Fruit fly (Drosophila melanogaster) whole organism, prepupa: ENCODE data around the gene CG15570.

Experiments
- Blimp-1 ChIP-seq: fragments of 200-800 bp; sonication (Bioruptor generic); optimal IDR thresholded peaks from 3 replicates; lab custom pipeline; 2017; ENCODE audit warnings: missing biosample characterization, missing genetic modification characterization, mild to moderate bottlenecking, moderate library complexity, missing genetic modification reagents
- CG10631 ChIP-seq: fragments of 200-800 bp; sonication (Bioruptor generic); optimal IDR thresholded peaks from 2 replicates; lab custom pipeline; 2016; ENCODE audit warnings: missing biosample characterization, missing genetic modification characterization
- CG10669 ChIP-seq: fragments of 200-800 bp; sonication (Bioruptor generic); optimal IDR thresholded peaks from 3 replicates; lab custom pipeline; 2018; ENCODE audit warnings: missing biosample characterization, mild to moderate bottlenecking, missing genetic modification characterization, moderate library complexity
- CG11762 ChIP-seq: fragments of 200-800 bp; sonication (Bioruptor generic); optimal IDR thresholded peaks from 3 replicates; lab custom pipeline; 2016; ENCODE audit warnings: missing biosample characterization, missing genetic modification characterization; ENCODE audit not compliant: insufficient read depth
- CG11902 ChIP-seq: fragments of 200-800 bp; sonication (Bioruptor generic); optimal IDR thresholded peaks from 3 replicates; lab custom pipeline; 2016; ENCODE audit warnings: missing biosample characterization, missing genetic modification characterization
- CG15336 ChIP-seq: fragments of 200-800 bp; sonication (Bioruptor generic); IDR thresholded peaks from 2 replicates; pipeline ENCODE4 v1.3.6; 2022; ENCODE audit warnings: missing biosample characterization, missing genetic modification characterization
- CG1621 ChIP-seq: fragments of 200-800 bp; sonication (Bioruptor generic); optimal IDR thresholded peaks from 3 replicates; lab custom pipeline; 2018; ENCODE audit warnings: missing biosample characterization, mild to moderate bottlenecking, missing genetic modification characterization
- CG16779 ChIP-seq: fragments of 200-800 bp; sonication (Bioruptor generic); optimal IDR thresholded peaks from 3 replicates; lab custom pipeline; 2017; ENCODE audit warnings: missing biosample characterization, mild to moderate bottlenecking, missing genetic modification characterization
- CG3032 ChIP-seq: fragments of 200-800 bp; optimal IDR thresholded peaks from 2 replicates; lab custom pipeline; 2019; ENCODE audit warnings: missing biosample characterization, mild to moderate bottlenecking, missing genetic modification characterization, moderate library complexity
- CG31627 ChIP-seq: fragments of 200-800 bp; sonication (Bioruptor generic); optimal IDR thresholded peaks from 3 replicates; lab custom pipeline; 2016; ENCODE audit warnings: missing biosample characterization, missing genetic modification characterization
- CG34406 ChIP-seq: fragments of 200-800 bp; sonication (Bioruptor generic); optimal IDR thresholded peaks from 3 replicates; lab custom pipeline; 2016; ENCODE audit warnings: missing biosample characterization, missing genetic modification characterization
- CG3919 ChIP-seq: fragments of 200-800 bp; sonication (Bioruptor generic); optimal IDR thresholded peaks from 3 replicates; lab custom pipeline; 2016; ENCODE audit warnings: missing biosample characterization, missing genetic modification characterization
- CG4318 ChIP-seq: fragments of 200-800 bp; sonication (Bioruptor generic); optimal IDR thresholded peaks from 3 replicates; lab custom pipeline; 2017; ENCODE audit warnings: missing biosample characterization, mild to moderate bottlenecking, missing genetic modification characterization
- CG6163 ChIP-seq: fragments of 200-800 bp; sonication (Bioruptor generic); IDR thresholded peaks from 3 replicates; pipeline ENCODE4 v1.3.6; 2022; ENCODE audit warnings: missing biosample characterization, missing genetic modification characterization
- CG6276 ChIP-seq: fragments of 200-800 bp; sonication (Bioruptor generic); optimal IDR thresholded peaks from 2 replicates; lab custom pipeline; 2017; ENCODE audit warnings: missing biosample characterization, mild to moderate bottlenecking, missing genetic modification characterization
- CG6792 ChIP-seq: fragments of 200-800 bp; sonication (Bioruptor generic); optimal IDR thresholded peaks from 3 replicates; lab custom pipeline; 2016; ENCODE audit warnings: missing biosample characterization, missing genetic modification characterization
- CG6808 ChIP-seq: fragments of 200-800 bp; sonication (Bioruptor generic); optimal IDR thresholded peaks from 3 replicates; lab custom pipeline; 2017; ENCODE audit warnings: missing biosample characterization, missing genetic modification characterization, mild to moderate bottlenecking, moderate library complexity, missing genetic modification reagents
- CG7368 ChIP-seq: fragments of 200-800 bp; sonication (Bioruptor generic); optimal IDR thresholded peaks from 3 replicates; lab custom pipeline; 2016; ENCODE audit warnings: missing biosample characterization, missing genetic modification characterization
- CG8319 ChIP-seq: fragments of 200-800 bp; sonication (Bioruptor generic); optimal IDR thresholded peaks from 3 replicates; lab custom pipeline; 2016; ENCODE audit warnings: missing biosample characterization, missing genetic modification characterization
- CG8632 ChIP-seq: fragments of 200-800 bp; sonication (Bioruptor generic); optimal IDR thresholded peaks from 3 replicates; lab custom pipeline; 2016; ENCODE audit warnings: missing biosample characterization, missing genetic modification characterization
- CG9139 ChIP-seq: fragments of 200-800 bp; sonication (Bioruptor generic); optimal IDR thresholded peaks from 3 replicates; lab custom pipeline; 2017; ENCODE audit warnings: missing biosample characterization, mild to moderate bottlenecking, missing genetic modification characterization
- Eip75B ChIP-seq: fragments of 200-800 bp; sonication (Bioruptor generic); optimal IDR thresholded peaks from 3 replicates; lab custom pipeline; 2016; ENCODE audit warnings: missing biosample characterization, missing genetic modification characterization
- Eip78C ChIP-seq: fragments of 200-800 bp; sonication (Bioruptor generic); peaks from one replicate; lab custom pipeline; 2016; ENCODE audit warnings: missing biosample characterization, missing genetic modification characterization
- Eip93F ChIP-seq: fragments of 200-800 bp; sonication (Bioruptor generic); optimal IDR thresholded peaks from 2 replicates; lab custom pipeline; 2016; ENCODE audit warnings: missing biosample characterization, mild to moderate bottlenecking, missing genetic modification characterization
- Gug ChIP-seq: fragments of 200-800 bp; sonication (Bioruptor generic); IDR thresholded peaks from 2 replicates; pipeline ENCODE4 v1.3.6; 2022; ENCODE audit warnings: missing biosample characterization, missing genetic modification characterization
- Hr38 ChIP-seq: sonication (Bioruptor generic); optimal IDR thresholded peaks from 2 replicates; lab custom pipeline; 2016; ENCODE audit warnings: missing biosample characterization, missing genetic modification characterization
- Hr39 ChIP-seq: fragments of 200-800 bp; sonication (Bioruptor generic); optimal IDR thresholded peaks from 2 replicates; lab custom pipeline; 2016; ENCODE audit warnings: missing biosample characterization, missing genetic modification characterization
- Hr4 ChIP-seq: fragments of 200-800 bp; sonication (Bioruptor generic); optimal IDR thresholded peaks from 3 replicates; lab custom pipeline; 2016; ENCODE audit warnings: missing biosample characterization, missing genetic modification characterization
- Lpt ChIP-seq: fragments of 200-800 bp; sonication (Bioruptor generic); optimal IDR thresholded peaks from 3 replicates; lab custom pipeline; 2016; ENCODE audit warnings: missing biosample characterization, missing genetic modification characterization
- Met ChIP-seq: fragments of 200-800 bp; sonication (Bioruptor generic); optimal IDR thresholded peaks from 3 replicates; lab custom pipeline; 2016; ENCODE audit warnings: missing biosample characterization, missing genetic modification characterization
- OdsH ChIP-seq: fragments of 200-800 bp; sonication (Bioruptor generic); optimal IDR thresholded peaks from 3 replicates; lab custom pipeline; 2016; ENCODE audit warnings: missing biosample characterization, missing genetic modification characterization
- Sox102F ChIP-seq: fragments of 200-800 bp; sonication (Bioruptor generic); optimal IDR thresholded peaks from 2 replicates; lab custom pipeline; 2016; ENCODE audit warnings: missing biosample characterization, mild to moderate bottlenecking, missing genetic modification characterization
- Sox14 ChIP-seq: fragments of 200-800 bp; sonication (Bioruptor generic); optimal IDR thresholded peaks from 3 replicates; lab custom pipeline; 2016; ENCODE audit warnings: missing biosample characterization, missing genetic modification characterization
- achi ChIP-seq: fragments of 200-800 bp; sonication (Bioruptor generic); optimal IDR thresholded peaks from 3 replicates; lab custom pipeline; 2016; ENCODE audit warnings: missing biosample characterization, missing genetic modification characterization
- cyc ChIP-seq: fragments of 200-800 bp; sonication (Bioruptor generic); optimal IDR thresholded peaks from 3 replicates; lab custom pipeline; 2016; ENCODE audit warnings: missing biosample characterization, missing genetic modification characterization
- dac ChIP-seq: fragments of 200-800 bp; sonication (Bioruptor generic); optimal IDR thresholded peaks from 2 replicates; lab custom pipeline; 2017; ENCODE audit warnings: missing biosample characterization, mild to moderate bottlenecking, missing genetic modification characterization
- dsx ChIP-seq: fragments of 200-800 bp; optimal IDR thresholded peaks from 3 replicates; lab custom pipeline; 2019; ENCODE audit warnings: missing biosample characterization, mild to moderate bottlenecking, missing genetic modification characterization, moderate library complexity; ENCODE audit not compliant: poor library complexity, severe bottlenecking
- eg ChIP-seq: fragments of 200-800 bp; sonication (Bioruptor generic); IDR thresholded peaks from 3 replicates; pipeline ENCODE4 v1.3.6; 2022; ENCODE audit warnings: missing biosample characterization, missing genetic modification characterization
- esn ChIP-seq: fragments of 200-800 bp; sonication (Bioruptor generic); optimal IDR thresholded peaks from 2 replicates; lab custom pipeline; 2016; ENCODE audit warnings: missing biosample characterization, mild to moderate bottlenecking, missing genetic modification characterization, moderate library complexity
- fd59A ChIP-seq: fragments of 200-800 bp; sonication (Bioruptor generic); optimal IDR thresholded peaks from 2 replicates; lab custom pipeline; 2017; ENCODE audit warnings: missing biosample characterization, mild to moderate bottlenecking, missing genetic modification characterization, missing genetic modification reagents
- fd85E ChIP-seq: fragments of 200-800 bp; sonication (Bioruptor generic); optimal IDR thresholded peaks from 3 replicates; lab custom pipeline; 2016; ENCODE audit warnings: missing biosample characterization, missing genetic modification characterization
- fkh ChIP-seq: fragments of 200-800 bp; sonication (Bioruptor generic); optimal IDR thresholded peaks from 3 replicates; lab custom pipeline; 2017; ENCODE audit warnings: missing biosample characterization, mild to moderate bottlenecking, missing genetic modification characterization, moderate library complexity
- net ChIP-seq: fragments of 200-800 bp; sonication (Bioruptor generic); optimal IDR thresholded peaks from 3 replicates; lab custom pipeline; 2016; ENCODE audit warnings: missing biosample characterization, missing genetic modification characterization
- pdm3 ChIP-seq: fragments of 200-800 bp; sonication (Bioruptor generic); optimal IDR thresholded peaks from 3 replicates; lab custom pipeline; 2016; ENCODE audit warnings: missing biosample characterization, missing genetic modification characterization
- salr ChIP-seq, 2 experiments: fragments of 200-800 bp; sonication (Bioruptor generic); optimal IDR thresholded peaks; 3 replicates each; lab custom pipeline; 2016 to 2018; ENCODE audit warnings: missing biosample characterization in 2 of 2, missing genetic modification characterization in 2 of 2, mild to moderate bottlenecking in 1 of 2
- spab ChIP-seq: fragments of 200-800 bp; sonication (Bioruptor generic); optimal IDR thresholded peaks from 2 replicates; lab custom pipeline; 2017; ENCODE audit warnings: missing biosample characterization, mild to moderate bottlenecking, missing genetic modification characterization, missing genetic modification reagents
- ss ChIP-seq, 2 experiments: fragments of 200-800 bp; sonication (Bioruptor generic); optimal IDR thresholded peaks; 2 replicates in 1 of 2; 3 replicates in 1 of 2; lab custom pipeline; 2017 to 2018; ENCODE audit warnings: mild to moderate bottlenecking in 2 of 2, missing biosample characterization in 2 of 2, missing genetic modification characterization in 2 of 2, moderate library complexity in 1 of 2
- topi ChIP-seq: fragments of 200-800 bp; sonication (Bioruptor generic); optimal IDR thresholded peaks from 3 replicates; lab custom pipeline; 2016; ENCODE audit warnings: missing biosample characterization, missing genetic modification characterization
- vri ChIP-seq: fragments of 200-800 bp; sonication (Bioruptor generic); optimal IDR thresholded peaks from 3 replicates; lab custom pipeline; 2016; ENCODE audit warnings: missing biosample characterization, mild to moderate bottlenecking, missing genetic modification characterization

Gene CG15570

dm6 chrX:4170492-4170891 lies 47.5 kb upstream of the CG15570 start (continued):
- TF ChIP-seq fd59A (GFP tag; lab: Kevin White, UChicago) (peak; percentile 4), salr (GFP tag; optimal IDR thresholded peaks at IDR 0.05; lab: Kevin White, UChicago) (peak in 1 of 2 experiments; percentile 20), CG6792 (GFP tag; lab: Kevin White, UChicago) (peak; percentile 16), Eip78C (GFP tag; lab: Kevin White, UChicago) (peak; percentile 69)
- TF ChIP-seq, all 60 proteins: peak for 28

- TF ChIP-seq Hr38 (GFP tag; lab: Kevin White, UChicago) (no peak), net (GFP tag; lab: Kevin White, UChicago) (no peak), CG16779 (tag; lab: Kevin White, UChicago) (no peak), CG4318 (GFP tag; lab: Kevin White, UChicago) (no peak), esn (GFP tag; lab: Kevin White, UChicago) (no peak), CG3919 (peak; percentile 20), vri (GFP tag; lab: Kevin White, UChicago) (no peak), Hr4 (GFP tag; lab: Kevin White, UChicago) (peak; percentile 9), CG6792 (GFP tag; lab: Kevin White, UChicago) (no peak), eg (GFP tag; lab: Robert Waterston, UW) (peak; percentile 79), fd85E (no peak), CG11762 (GFP tag; lab: Kevin White, UChicago) (no peak), ss (GFP tag; optimal IDR thresholded peaks at IDR 0.05; lab: Kevin White, UChicago) (no peak), dac (GFP tag; lab: Kevin White, UChicago) (no peak), CG6163 (peak; percentile 77), fd59A (GFP tag; lab: Kevin White, UChicago) (no peak), CG10669 (GFP tag; lab: Kevin White, UChicago) (no peak), OdsH (GFP tag; lab: Kevin White, UChicago) (peak; percentile 46), CG10631 (GFP tag; lab: Kevin White, UChicago) (peak; percentile 23), CG3032 (tag; lab: Kevin White, UChicago) (no peak), fkh (no peak), CG31627 (GFP tag; lab: Kevin White, UChicago) (no peak), Eip75B (no peak), CG6808 (GFP tag; lab: Kevin White, UChicago) (no peak), Sox14 (GFP tag; lab: Kevin White, UChicago) (peak; percentile 4), spab (GFP tag; lab: Kevin White, UChicago) (no peak), cyc (peak; percentile 22), topi (peak; percentile 9), CG6276 (GFP tag; lab: Kevin White, UChicago) (no peak), dsx (GFP tag; lab: Kevin White, UChicago) (no peak), Eip93F (GFP tag; lab: Kevin White, UChicago) (no peak), achi (GFP tag; lab: Kevin White, UChicago) (peak; percentile 24), Gug (GFP tag; lab: Robert Waterston, UW) (0 out of 2 replicates have a peak, but pooled peaks have one; percentile 20), Met (peak; percentile 28), CG15336 (GFP tag; lab: Robert Waterston, UW) (peak; percentile 64), CG8319 (GFP tag; lab: Kevin White, UChicago) (no peak), CG7368 (GFP tag; lab: Kevin White, UChicago) (no peak), CG8632 (GFP tag; lab: Kevin White, UChicago) (no peak), CG11902 (GFP tag; lab: Kevin White, UChicago) (no peak), Hr39 (GFP tag; lab: Kevin White, UChicago) (peak; percentile 33), CG1621 (tag; lab: Kevin White, UChicago) (no peak), pdm3 (GFP tag; lab: Kevin White, UChicago) (peak; percentile 37), Blimp-1 (GFP tag; lab: Kevin White, UChicago) (no peak), CG9139 (no peak), Lpt (GFP tag; lab: Kevin White, UChicago) (no peak), Sox102F (GFP tag; lab: Kevin White, UChicago) (peak; percentile 10), CG34406 (GFP tag; lab: Kevin White, UChicago) (no peak)
Observed at dm6 chrX:4172143-4172771, 45.7 kb upstream of the CG15570 start.
